Fruit fly (Drosophila melanogaster) whole organism, embryonic: ENCODE measurements around the gene Patr-1.

ENCODE experiments used
- CG1024 ChIP-seq: fragments of 200-800 bp; sonication (Bioruptor generic); IDR thresholded peaks from 2 replicates; pipeline ENCODE4 v1.3.6; 2022; ENCODE audit warnings: missing biosample characterization, missing genetic modification characterization
- CG10543 ChIP-seq: fragments of 200-800 bp; sonication (Bioruptor generic); optimal IDR thresholded peaks from 3 replicates; lab custom pipeline; 2017; ENCODE audit warnings: missing biosample characterization, mild to moderate bottlenecking, missing genetic modification characterization, moderate library complexity
- CG11085 ChIP-seq: fragments of 200-800 bp; sonication (Bioruptor generic); IDR thresholded peaks from 2 replicates; pipeline ENCODE4 v1.3.6; 2022; ENCODE audit warnings: missing biosample characterization, missing genetic modification characterization
- CG11504 ChIP-seq: fragments of 200-800 bp; sonication (Bioruptor generic); optimal IDR thresholded peaks from 3 replicates; lab custom pipeline; 2019; ENCODE audit warnings: missing biosample characterization, mild to moderate bottlenecking, missing genetic modification characterization, moderate library complexity
- CG12104 ChIP-seq: fragments of 200-800 bp; sonication (Bioruptor generic); optimal IDR thresholded peaks from 3 replicates; lab custom pipeline; 2016; ENCODE audit warnings: missing biosample characterization, missing genetic modification characterization
- CG13296 ChIP-seq: fragments of 200-800 bp; sonication (Bioruptor generic); optimal IDR thresholded peaks from 3 replicates; lab custom pipeline; 2018; ENCODE audit warnings: missing biosample characterization, mild to moderate bottlenecking, missing genetic modification characterization
- CG14667 ChIP-seq: fragments of 200-800 bp; sonication (Bioruptor generic); IDR thresholded peaks from 2 replicates; pipeline ENCODE4 v1.3.6; 2022; ENCODE audit warnings: missing biosample characterization, missing genetic modification characterization
- CG15011 ChIP-seq: fragments of 200-800 bp; sonication (Bioruptor generic); optimal IDR thresholded peaks from 3 replicates; lab custom pipeline; 2018; ENCODE audit warnings: missing biosample characterization, mild to moderate bottlenecking, missing genetic modification characterization
- CG1603 ChIP-seq: fragments of 200-800 bp; sonication (Bioruptor generic); optimal IDR thresholded peaks from 2 replicates; lab custom pipeline; 2019; ENCODE audit warnings: missing biosample characterization, mild to moderate bottlenecking, missing genetic modification characterization, moderate library complexity
- CG17361 ChIP-seq: fragments of 200-800 bp; sonication (Bioruptor generic); IDR thresholded peaks from 3 replicates; pipeline ENCODE4 v1.3.6; 2022; ENCODE audit warnings: missing biosample characterization, missing genetic modification characterization
- CG18476 ChIP-seq: fragments of 200-800 bp; sonication (Bioruptor generic); optimal IDR thresholded peaks from 2 replicates; lab custom pipeline; 2016; ENCODE audit warnings: missing biosample characterization, mild to moderate bottlenecking, missing genetic modification characterization
- CG2678 ChIP-seq: fragments of 200-800 bp; sonication (Bioruptor generic); optimal IDR thresholded peaks from 3 replicates; lab custom pipeline; 2019; ENCODE audit warnings: missing biosample characterization, mild to moderate bottlenecking, missing genetic modification characterization, moderate library complexity
- CG3065 ChIP-seq: fragments of 200-800 bp; sonication (Bioruptor generic); optimal IDR thresholded peaks from 2 replicates; lab custom pipeline; 2016; ENCODE audit warnings: missing biosample characterization, missing genetic modification characterization
- CG32767 ChIP-seq: fragments of 200-800 bp; sonication (Bioruptor generic); IDR thresholded peaks from 2 replicates; pipeline ENCODE4 v1.3.6; 2022; ENCODE audit warnings: missing biosample characterization, missing genetic modification characterization
- CG3726 ChIP-seq: fragments of 200-800 bp; sonication (Bioruptor generic); IDR thresholded peaks from 3 replicates; pipeline ENCODE4, ENCODE4 v1.3.6; 2022; ENCODE audit warnings: missing biosample characterization, missing genetic modification characterization
- CG42726 ChIP-seq: fragments of 200-800 bp; sonication (Bioruptor generic); IDR thresholded peaks from 2 replicates; pipeline ENCODE4 v1.3.6; 2022; ENCODE audit warnings: missing biosample characterization, missing genetic modification characterization; ENCODE audit not compliant: partially characterized antibody
- CG6689 ChIP-seq: fragments of 200-800 bp; sonication (Bioruptor generic); IDR thresholded peaks from 2 replicates; pipeline ENCODE4 v1.3.6; 2022; ENCODE audit warnings: missing biosample characterization, missing genetic modification characterization
- CG6813 ChIP-seq: fragments of 200-800 bp; sonication (Bioruptor generic); optimal IDR thresholded peaks from 2 replicates; lab custom pipeline; 2017; ENCODE audit warnings: missing biosample characterization, missing genetic modification characterization, mild to moderate bottlenecking, moderate library complexity, missing genetic modification reagents
- CG6854 ChIP-seq: fragments of 200-800 bp; sonication (Bioruptor generic); optimal IDR thresholded peaks from 3 replicates; lab custom pipeline; 2017; ENCODE audit warnings: missing biosample characterization, mild to moderate bottlenecking, missing genetic modification characterization
- CG8388 ChIP-seq: fragments of 200-800 bp; sonication (Bioruptor generic); optimal IDR thresholded peaks from 2 replicates; lab custom pipeline; 2019; ENCODE audit warnings: missing biosample characterization, mild to moderate bottlenecking, missing genetic modification characterization, moderate library complexity
- CG9817 ChIP-seq: fragments of 200-800 bp; sonication (Bioruptor generic); optimal IDR thresholded peaks from 2 replicates; lab custom pipeline; 2018; ENCODE audit warnings: missing biosample characterization, mild to moderate bottlenecking, missing genetic modification characterization, moderate library complexity
- CoRest ChIP-seq: fragments of 200-800 bp; sonication (Bioruptor generic); optimal IDR thresholded peaks from 3 replicates; lab custom pipeline; 2018; ENCODE audit warnings: missing biosample characterization, mild to moderate bottlenecking, missing genetic modification characterization, moderate library complexity
- Dbx ChIP-seq: fragments of 200-800 bp; sonication (Bioruptor generic); IDR thresholded peaks from 3 replicates; pipeline ENCODE4 v1.3.6; 2022; ENCODE audit warnings: missing biosample characterization, missing genetic modification characterization
- Doc2 ChIP-seq: fragments of 200-800 bp; sonication (Bioruptor generic); IDR thresholded peaks from 2 replicates; pipeline ENCODE4 v1.3.6; 2022; ENCODE audit warnings: missing biosample characterization, missing genetic modification characterization
- HmgZ ChIP-seq: fragments of 200-800 bp; sonication (Bioruptor generic); optimal IDR thresholded peaks from 2 replicates; lab custom pipeline; 2018; ENCODE audit warnings: missing biosample characterization, mild to moderate bottlenecking, missing genetic modification characterization
- Mrtf ChIP-seq: fragments of 200-800 bp; sonication (Bioruptor generic); IDR thresholded peaks from 3 replicates; pipeline ENCODE4 v1.3.6; 2022; ENCODE audit warnings: missing biosample characterization, missing genetic modification characterization
- Ptx1 ChIP-seq: fragments of 200-800 bp; sonication (Bioruptor generic); IDR thresholded peaks from 2 replicates; pipeline ENCODE4 v1.3.6; 2022; ENCODE audit warnings: missing biosample characterization, missing genetic modification characterization
- Sry-β ChIP-seq: fragments of 200-800 bp; sonication (Bioruptor generic); optimal IDR thresholded peaks from 2 replicates; lab custom pipeline; 2018; ENCODE audit warnings: missing biosample characterization, mild to moderate bottlenecking, missing genetic modification characterization, moderate library complexity
- Xrp1 ChIP-seq: fragments of 200-800 bp; sonication (Bioruptor generic); IDR thresholded peaks from 2 replicates; pipeline ENCODE4 v1.3.6; 2022; ENCODE audit warnings: missing biosample characterization, missing genetic modification characterization
- bab2 ChIP-seq: fragments of 200-800 bp; sonication (Bioruptor generic); optimal IDR thresholded peaks from 2 replicates; lab custom pipeline; 2016; ENCODE audit warnings: missing biosample characterization, missing genetic modification characterization
- bbx ChIP-seq: fragments of 200-800 bp; sonication (Bioruptor generic); IDR thresholded peaks from 2 replicates; pipeline ENCODE4 v1.3.6; 2022; ENCODE audit warnings: missing biosample characterization, missing genetic modification characterization; ENCODE audit not compliant: partially characterized antibody
- ci ChIP-seq: fragments of 200-800 bp; sonication (Bioruptor generic); IDR thresholded peaks from 3 replicates; pipeline ENCODE4 v1.3.6; 2022; ENCODE audit warnings: missing biosample characterization, missing genetic modification characterization
- dmrt11E ChIP-seq: fragments of 200-800 bp; sonication (Bioruptor generic); optimal IDR thresholded peaks from 3 replicates; lab custom pipeline; 2018; ENCODE audit warnings: missing biosample characterization, mild to moderate bottlenecking, missing genetic modification characterization, moderate library complexity
- dysf ChIP-seq: fragments of 200-800 bp; sonication (Bioruptor generic); IDR thresholded peaks from 3 replicates; pipeline ENCODE4 v1.3.6; 2022; ENCODE audit warnings: missing biosample characterization, missing genetic modification characterization
- en ChIP-seq: fragments of 200-800 bp; sonication (Bioruptor generic); optimal IDR thresholded peaks from 2 replicates; lab custom pipeline; 2016; ENCODE audit warnings: missing biosample characterization, missing genetic modification characterization
- gcm2 ChIP-seq: fragments of 200-800 bp; sonication (Bioruptor generic); optimal IDR thresholded peaks from 2 replicates; lab custom pipeline; 2016; ENCODE audit warnings: missing biosample characterization, missing genetic modification characterization
- gt ChIP-seq: fragments of 200-800 bp; sonication (Bioruptor generic); IDR thresholded peaks from 2 replicates; pipeline ENCODE4 v1.3.6; 2022; ENCODE audit warnings: missing biosample characterization, missing genetic modification characterization
- ken ChIP-seq: fragments of 200-800 bp; sonication (Bioruptor generic); IDR thresholded peaks from 3 replicates; pipeline ENCODE4 v1.3.6; 2022; ENCODE audit warnings: missing biosample characterization, missing genetic modification characterization
- lilli ChIP-seq: fragments of 200-800 bp; sonication (Bioruptor generic); optimal IDR thresholded peaks from 3 replicates; lab custom pipeline; 2016; ENCODE audit warnings: missing biosample characterization, missing genetic modification characterization
- lola ChIP-seq, 3 experiments: fragments of >200 bp in 2 of 3; fragments of 200-800 bp in 1 of 3; sonication (Bioruptor generic) in 1 of 3; optimal IDR thresholded peaks; 2 replicates each; lab custom pipeline; 2017 to 2019; ENCODE audit warnings: missing biosample characterization in 3 of 3, missing genetic modification characterization in 3 of 3, mild to moderate bottlenecking in 1 of 3, moderate library complexity in 1 of 3
- org-1 ChIP-seq: fragments of 200-800 bp; sonication (Bioruptor generic); optimal IDR thresholded peaks from 2 replicates; lab custom pipeline; 2017; ENCODE audit warnings: missing biosample characterization, missing genetic modification characterization
- pita ChIP-seq: fragments of 200-800 bp; sonication (Bioruptor generic); optimal IDR thresholded peaks from 2 replicates; lab custom pipeline; 2017; ENCODE audit warnings: missing biosample characterization, mild to moderate bottlenecking, missing genetic modification characterization
- repo ChIP-seq: fragments of 200-800 bp; sonication (Bioruptor generic); optimal IDR thresholded peaks from 2 replicates; lab custom pipeline; 2016; ENCODE audit warnings: missing biosample characterization, missing genetic modification characterization
- run ChIP-seq: fragments of 200-800 bp; sonication (Bioruptor generic); optimal IDR thresholded peaks from 3 replicates; lab custom pipeline; 2018; ENCODE audit warnings: missing biosample characterization, mild to moderate bottlenecking, missing genetic modification characterization
- schlank ChIP-seq: fragments of 200-800 bp; sonication (Bioruptor generic); optimal IDR thresholded peaks from 2 replicates; lab custom pipeline; 2018; ENCODE audit warnings: missing biosample characterization, mild to moderate bottlenecking, missing genetic modification characterization
- shn ChIP-seq: fragments of 200-800 bp; sonication (Bioruptor generic); optimal IDR thresholded peaks from 3 replicates; lab custom pipeline; 2016; ENCODE audit warnings: missing biosample characterization, missing genetic modification characterization
- stc ChIP-seq: fragments of 200-800 bp; sonication (Bioruptor generic); IDR thresholded peaks from 2 replicates; pipeline ENCODE4 v1.3.6; 2022; ENCODE audit warnings: missing biosample characterization, missing genetic modification characterization
- tio ChIP-seq: fragments of 200-800 bp; sonication (Bioruptor generic); optimal IDR thresholded peaks from 2 replicates; lab custom pipeline; 2017; ENCODE audit warnings: missing biosample characterization, missing genetic modification characterization, inconsistent platforms
- toy ChIP-seq: fragments of 200-800 bp; sonication (Bioruptor generic); IDR thresholded peaks from 2 replicates; pipeline ENCODE4 v1.3.6; 2022; ENCODE audit warnings: missing biosample characterization, missing genetic modification characterization

The Patr-1 gene

DNA sequence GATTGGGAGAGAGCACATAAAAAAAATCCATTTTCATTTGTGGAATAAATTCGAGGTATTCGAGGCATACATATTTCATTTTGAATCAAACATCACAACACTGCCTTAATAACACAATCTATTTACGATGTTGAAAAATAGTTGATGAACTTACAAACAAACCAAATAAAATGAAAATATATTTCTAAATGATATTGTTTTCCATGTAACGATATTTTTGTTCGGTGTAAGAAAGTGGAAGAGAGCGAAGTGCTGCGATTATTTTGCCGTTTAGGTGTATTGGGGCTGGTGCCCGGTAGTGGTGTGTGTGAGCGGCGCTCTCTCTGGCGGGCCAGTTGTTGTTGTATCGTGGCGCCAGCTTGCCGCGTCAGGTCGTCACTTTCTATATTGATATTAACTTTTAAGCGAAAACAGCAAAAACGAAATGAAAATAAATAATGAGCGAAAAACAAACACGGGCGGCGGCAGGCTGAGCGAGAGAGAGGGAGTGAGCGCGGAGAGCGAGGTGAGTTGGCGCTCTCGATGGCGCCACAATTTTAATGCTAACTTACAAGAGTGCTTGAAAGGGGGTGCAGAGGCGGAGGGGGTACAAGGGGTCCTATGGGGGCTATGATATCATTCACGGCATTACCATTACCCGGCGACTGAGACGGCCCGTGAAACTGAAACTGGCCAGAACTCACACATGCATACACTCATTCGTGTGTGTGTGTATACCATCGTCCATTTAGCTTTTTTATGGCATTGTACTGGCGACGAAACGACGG is 21.8 kb downstream of the Patr-1 start (continued):
- TF ChIP-seq dmrt11E (tag; lab: Kevin White, UChicago) (peak; percentile 83), CG9817 (tag; lab: Kevin White, UChicago) (peak; percentile 86), Dbx (peak; percentile 73), toy (GFP tag; lab: Robert Waterston, UW) (peak; percentile 67; the same call in 1 of the 2 replicates), Doc2 (peak; percentile 60; the same call in 1 of the 2 replicates), CG13296 (GFP tag; lab: Kevin White, UChicago) (peak; percentile 89), CG15011 (GFP tag; lab: Kevin White, UChicago) (peak; percentile 88), stc (GFP tag; lab: Robert Waterston, UW) (peak; percentile 93), CG3065 (GFP tag; lab: Kevin White, UChicago) (peak; percentile 86), lilli (peak; percentile 97), CG11085 (GFP tag; lab: Robert Waterston, UW) (peak; percentile 45), CG2678 (tag; lab: Kevin White, UChicago) (peak; percentile 97), shn (GFP tag; lab: Kevin White, UChicago) (peak; percentile 86), CG12104 (GFP tag; lab: Kevin White, UChicago) (peak; percentile 88), org-1 (GFP tag; lab: Kevin White, UChicago) (peak; percentile 96), ci (GFP tag; lab: Robert Waterston, UW) (peak; percentile 90), dysf (GFP tag; lab: Robert Waterston, UW) (peak; percentile 92), HmgZ (tag; lab: Kevin White, UChicago) (peak; percentile 91), tio (peak; percentile 88), CG1603 (tag; lab: Kevin White, UChicago) (peak; percentile 96), CG6689 (GFP tag; lab: Robert Waterston, UW) (peak; percentile 93), ken (GFP tag; lab: Robert Waterston, UW) (peak; percentile 85), CG17361 (GFP tag; lab: Robert Waterston, UW) (peak; percentile 97), en (GFP tag; lab: Kevin White, UChicago) (peak; percentile 76), CG14667 (peak; percentile 78), CG18476 (peak; percentile 89), CG32767 (peak; percentile 81), lola (GFP tag; optimal IDR thresholded peaks at IDR 0.05; lab: Kevin White, UChicago) (peak in 1 of 3 experiments; percentile 86), CoRest (tag; lab: Kevin White, UChicago) (peak; percentile 96), schlank (tag; lab: Kevin White, UChicago) (peak; percentile 81), pita (no peak), CG11504 (tag; lab: Kevin White, UChicago) (peak; percentile 95), bab2 (GFP tag; lab: Kevin White, UChicago) (peak; percentile 93), CG3726 (peak; percentile 82), Mrtf (GFP tag; lab: Robert Waterston, UW) (peak; percentile 77), CG10543 (GFP tag; lab: Kevin White, UChicago) (peak; percentile 97), Ptx1 (peak; percentile 95), Sry-β (GFP tag; lab: Kevin White, UChicago) (peak; percentile 55), gcm2 (peak; percentile 86), CG8388 (GFP tag; lab: Kevin White, UChicago) (peak; percentile 94), CG6813 (GFP tag; lab: Kevin White, UChicago) (peak; percentile 90), CG6854 (peak; percentile 88), gt (GFP tag; lab: Robert Waterston, UW) (0 out of 2 replicates have a peak, but pooled peaks have one; percentile 46), repo (GFP tag; lab: Kevin White, UChicago) (peak; percentile 57), CG1024 (GFP tag; lab: Robert Waterston, UW) (no peak; the same call in none of the 2 replicates), run (tag; lab: Kevin White, UChicago) (peak; percentile 93), bbx (GFP tag; lab: Robert Waterston, UW) (peak; percentile 45), CG42726 (GFP tag; lab: Robert Waterston, UW) (no peak), Xrp1 (peak; percentile 91)
